Fruit fly (Drosophila melanogaster): ENCODE measurements around the gene flip.

Gene flip

DNA sequence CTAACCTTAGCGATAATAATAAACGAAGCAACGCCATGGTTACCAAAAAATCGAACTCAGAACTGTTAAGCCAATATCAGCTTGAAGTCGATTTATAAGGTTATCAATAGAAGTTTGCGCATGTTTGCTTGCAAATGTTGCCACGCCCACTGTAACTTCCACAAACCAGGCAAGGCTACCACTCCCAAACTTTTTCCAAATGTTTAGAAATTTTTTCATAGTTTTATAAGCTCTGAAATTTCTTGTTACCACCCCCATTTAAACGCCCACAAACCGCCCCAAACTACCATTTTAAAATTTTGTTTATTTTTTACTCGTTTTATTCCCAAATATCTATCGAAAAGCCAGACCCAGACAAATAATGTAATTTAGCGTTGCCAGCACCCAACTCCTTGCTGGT is at the start of gene flip:
flip (minus strand) TSS at position 101 of the 400 bp plus-strand sequence.
- no peak for TF ChIP-seq CG8478 (optimal IDR thresholded peaks at IDR 0.05)
- TF ChIP-seq CTCF (optimal IDR thresholded peaks at IDR 0.05) = no peak

dm6 chr3R:4319507-4320138 is 41.9 kb upstream of the flip start, which contains the start of gene CG9795:
TSS of gene CG9795 (plus strand) at chr3R:4319683.
- TF ChIP-seq CG8478 (optimal IDR thresholded peaks at IDR 0.05) = no peak
- no peak for TF ChIP-seq CTCF (optimal IDR thresholded peaks at IDR 0.05)

DNA sequence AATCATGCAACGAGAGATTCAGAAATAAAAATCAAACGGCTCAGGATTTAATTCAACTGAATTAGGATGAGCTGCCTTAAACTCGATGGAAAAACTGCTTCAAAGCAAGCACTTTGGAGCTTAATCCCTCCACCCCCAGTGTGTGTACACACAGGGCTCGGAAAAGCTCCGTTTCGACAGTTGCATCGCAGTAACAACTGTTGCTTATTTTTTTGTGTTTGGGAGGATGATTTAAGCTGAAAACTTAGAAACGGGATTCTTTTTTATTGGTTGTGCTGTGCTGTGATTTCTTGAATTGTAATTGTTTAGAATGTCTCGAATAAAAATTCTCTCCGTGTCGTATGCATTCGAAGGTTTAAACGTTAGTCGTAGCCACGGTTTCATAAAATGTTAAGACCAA is 41.3 kb upstream of the flip start, which contains the start of gene Syt14:
Syt14 (minus strand) TSS at position 71 of the 400 bp plus-strand sequence.
- TF ChIP-seq CG8478 (optimal IDR thresholded peaks at IDR 0.05) (no peak), CTCF (optimal IDR thresholded peaks at IDR 0.05) (no peak)

- no peak for TF ChIP-seq CTCF (optimal IDR thresholded peaks at IDR 0.05)
- TF ChIP-seq CG8478 (optimal IDR thresholded peaks at IDR 0.05) = no peak
Observed at dm6 chr3R:4318589-4318988, 40.9 kb upstream of the flip start.

DNA sequence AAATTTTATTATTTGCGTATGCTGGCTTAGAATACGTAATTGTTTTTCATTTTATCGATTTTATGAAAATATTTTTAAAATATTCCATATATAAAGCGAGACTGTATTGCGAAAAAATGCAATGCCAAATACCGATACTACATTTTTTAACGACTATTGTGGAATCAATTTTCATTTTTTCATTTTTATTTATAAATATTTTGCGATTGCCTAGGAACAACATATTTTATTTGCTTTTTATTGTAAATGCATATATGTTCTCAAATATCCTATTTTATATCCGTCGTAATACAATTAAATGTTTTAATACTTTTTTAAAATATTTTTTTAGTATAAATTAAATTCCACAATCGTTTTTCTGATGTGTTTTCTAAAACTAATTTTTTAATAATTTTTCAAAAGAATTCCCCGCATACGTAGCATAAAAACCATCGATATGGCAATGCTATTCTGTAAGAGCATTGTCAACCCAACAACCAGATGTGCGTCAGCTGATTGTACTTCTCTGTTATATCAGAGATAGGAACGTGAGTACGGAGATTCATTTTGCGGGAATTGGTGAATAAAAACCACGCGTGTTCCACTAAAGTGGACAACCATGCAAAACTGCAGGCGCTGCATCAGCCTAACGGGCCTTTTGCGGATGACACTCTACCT is 33.5 kb upstream of the flip start, which contains the start of gene Suv3:
Suv3 (plus strand) TSS at position 489 of the 657 bp plus-strand sequence.
- TF ChIP-seq CG8478 (optimal IDR thresholded peaks at IDR 0.05) (no peak), CTCF (optimal IDR thresholded peaks at IDR 0.05) (no peak)

- no peak for TF ChIP-seq CTCF (optimal IDR thresholded peaks at IDR 0.05)
- no peak for TF ChIP-seq CG8478 (optimal IDR thresholded peaks at IDR 0.05)
Observed at dm6 chr3R:4310683-4311066, 32.9 kb upstream of the flip start, which contains the start of gene Vps24. TSS of gene Vps24 (minus strand) at chr3R:4310947.

- TF ChIP-seq CG8478 (optimal IDR thresholded peaks at IDR 0.05) (no peak), CTCF (optimal IDR thresholded peaks at IDR 0.05) (no peak)
Observed at dm6 chr3R:4308708-4309107, 31.0 kb upstream of the flip start.

- no peak for TF ChIP-seq CG8478 (optimal IDR thresholded peaks at IDR 0.05)
- no peak for TF ChIP-seq CTCF (optimal IDR thresholded peaks at IDR 0.05)
Observed at dm6 chr3R:4307664-4308416, 30.1 kb upstream of the flip start, which contains the start of gene MP1. TSS of gene MP1 (plus strand) at chr3R:4307908.

DNA sequence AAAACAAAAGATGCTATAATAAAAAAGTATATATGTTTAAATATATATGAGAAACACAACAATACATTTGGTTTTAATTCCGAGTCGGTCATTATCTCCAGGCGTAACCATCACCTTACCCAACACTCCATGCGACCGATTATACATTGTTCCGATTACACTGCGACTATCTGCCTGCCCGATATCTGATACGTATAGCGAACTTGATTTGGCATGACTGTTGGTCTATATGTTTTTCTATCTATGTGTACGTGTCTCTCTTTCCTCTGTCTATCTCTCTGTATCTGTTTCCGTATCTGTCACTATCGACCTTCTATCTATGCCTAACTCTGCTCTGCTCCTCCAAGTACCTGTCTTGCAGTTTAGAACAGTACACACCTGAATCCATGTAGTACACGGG is 23.8 kb upstream of the flip start:
- no peak for TF ChIP-seq CG8478 (optimal IDR thresholded peaks at IDR 0.05)
- TF ChIP-seq CTCF (optimal IDR thresholded peaks at IDR 0.05) = no peak

DNA sequence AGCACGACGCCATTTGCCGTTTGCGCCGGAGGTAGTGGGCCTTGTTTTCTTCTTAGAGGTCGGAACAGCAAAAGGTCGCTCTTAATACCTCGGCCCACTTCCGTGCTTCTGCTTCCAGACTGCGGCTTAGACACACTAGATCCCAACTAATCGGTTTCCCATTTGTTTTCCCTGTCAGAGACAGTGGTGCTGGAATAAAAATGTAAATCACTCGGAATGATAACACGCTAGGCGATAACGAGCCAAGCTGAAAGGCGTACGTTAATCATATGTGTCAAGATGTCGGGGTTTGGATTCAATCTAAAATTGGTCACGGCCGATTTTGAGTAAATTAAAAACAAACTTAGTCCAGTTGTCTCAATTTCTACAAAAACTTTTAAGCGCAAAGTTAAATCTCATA is 17.0 kb upstream of the flip start, which contains the start of gene Nepl11:
Nepl11 (minus strand) TSS at position 152 of the 400 bp plus-strand sequence.
- no peak for TF ChIP-seq CG8478 (optimal IDR thresholded peaks at IDR 0.05)
- TF ChIP-seq CTCF (optimal IDR thresholded peaks at IDR 0.05) = no peak

DNA sequence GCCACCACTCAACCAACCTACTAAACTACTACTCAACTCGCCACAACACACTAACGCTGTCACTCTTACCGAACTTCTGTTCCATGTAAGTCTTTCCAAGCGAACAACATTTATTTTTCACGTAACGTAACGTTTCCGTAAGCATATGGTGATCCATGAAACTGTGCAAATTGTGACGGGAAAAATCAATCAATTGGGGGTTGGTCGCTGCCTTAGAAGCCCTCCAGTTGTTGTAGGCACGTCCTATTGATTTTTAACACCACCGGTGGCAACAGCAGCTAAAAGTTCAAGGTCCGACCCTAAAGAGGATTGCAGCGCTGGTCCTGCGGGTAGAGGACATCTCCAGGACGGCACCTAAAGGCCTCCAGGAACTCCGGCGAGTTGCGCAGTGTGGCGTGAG is 14.5 kb upstream of the flip start:
- TF ChIP-seq CG8478 (optimal IDR thresholded peaks at IDR 0.05) (no peak), CTCF (optimal IDR thresholded peaks at IDR 0.05) (no peak)

DNA sequence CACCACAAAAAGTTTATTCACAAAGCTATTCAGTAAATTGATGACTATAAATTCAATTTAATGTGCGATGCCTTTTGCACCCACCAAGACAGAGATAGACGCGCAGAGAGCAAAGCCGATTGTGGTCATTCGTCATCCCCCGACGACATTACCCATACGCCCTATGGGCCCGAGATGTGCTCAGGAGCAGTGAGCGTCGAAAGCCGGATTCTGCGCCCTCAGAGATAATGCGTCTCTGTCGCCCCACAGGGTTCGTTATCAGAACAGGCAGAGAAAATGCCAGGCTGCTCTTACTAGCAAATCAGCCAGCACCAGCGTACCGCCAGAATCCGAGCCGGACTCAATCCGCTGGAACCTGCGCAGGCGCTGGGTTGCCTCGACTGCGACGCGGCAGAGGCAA is 13.6 kb upstream of the flip start:
- no peak for TF ChIP-seq CG8478 (optimal IDR thresholded peaks at IDR 0.05)
- TF ChIP-seq CTCF (optimal IDR thresholded peaks at IDR 0.05) = no peak

dm6 chr3R:4284376-4284953 is 6.7 kb upstream of the flip start:
- no peak for TF ChIP-seq CG8478 (optimal IDR thresholded peaks at IDR 0.05)
- TF ChIP-seq CTCF (optimal IDR thresholded peaks at IDR 0.05) = no peak

DNA sequence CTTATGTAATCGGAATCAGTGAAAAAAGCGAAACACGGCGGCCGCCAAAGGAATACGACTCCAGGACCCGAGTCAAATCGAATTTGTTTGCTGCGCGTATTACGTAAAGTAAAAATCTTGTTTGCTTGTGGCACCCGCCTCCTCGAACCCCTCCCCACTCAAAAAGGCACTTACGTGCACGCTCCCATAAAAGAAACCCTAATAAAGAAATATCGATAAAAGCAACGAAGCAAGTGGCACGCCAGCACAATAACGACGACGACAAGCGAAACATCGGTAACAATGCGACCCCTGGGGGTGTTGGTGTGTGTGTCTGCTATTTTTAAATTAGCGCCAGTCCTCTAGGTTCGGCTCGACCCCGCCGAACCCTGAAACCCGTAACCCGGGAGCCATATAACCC is 4.5 kb upstream of the flip start:
- TF ChIP-seq CTCF (optimal IDR thresholded peaks at IDR 0.05) (no peak), CG8478 (optimal IDR thresholded peaks at IDR 0.05) (no peak)
